Worm (Caenorhabditis elegans): ENCODE data around the gene denn-4.

DNA sequence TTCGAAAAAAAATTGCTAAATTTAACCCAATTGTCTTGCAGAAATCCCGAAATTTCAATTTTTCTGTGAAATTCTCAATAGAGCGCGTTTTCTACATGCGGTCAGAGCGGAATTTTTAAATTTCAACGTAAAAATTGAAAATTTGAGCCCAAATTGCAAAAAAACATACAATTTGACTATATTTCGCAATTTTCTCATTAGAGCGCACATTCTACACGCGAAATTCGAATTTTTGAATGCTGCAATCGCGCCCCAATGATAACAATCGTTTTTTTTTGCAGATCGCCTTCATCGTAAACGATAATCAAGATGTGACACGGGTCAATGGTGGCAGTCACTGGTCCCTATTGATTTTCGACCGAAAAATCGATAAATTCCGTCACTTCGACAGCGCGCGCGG lies 40.3 kb downstream of the denn-4 start:
- TF ChIP-seq elt-3 (tag; optimal IDR thresholded peaks at IDR 0.05): no peak
- no peak for TF ChIP-seq nhr-77 (tag; optimal IDR thresholded peaks at IDR 0.05)
- no peak for TF ChIP-seq nhr-21 (tag; optimal IDR thresholded peaks at IDR 0.05)
- TF ChIP-seq nhr-11 (tag; optimal IDR thresholded peaks at IDR 0.05): no peak
- TF ChIP-seq lin-13 (GFP tag; optimal IDR thresholded peaks at IDR 0.05): no peak
- TF ChIP-seq ZK546.5 (tag; optimal IDR thresholded peaks at IDR 0.05): no peak
- TF ChIP-seq snpc-4 (tag; optimal IDR thresholded peaks at IDR 0.05): no peak
- TF ChIP-seq ama-1 (optimal IDR thresholded peaks at IDR 0.05): no peak
